Worm (Caenorhabditis elegans) whole organism, young adult: ENCODE data around the gene Y110A2AL.5.

Experiments
- C06A6.2 ChIP-seq: fragments of 200-800 bp; sonication (Bioruptor generic); conservative IDR thresholded peaks from 2 replicates; pipeline ENCODE4 v1.3.6; 2022; ENCODE audit warnings: missing genetic modification characterization, missing compliant biosample characterization
- C17E4.6 ChIP-seq: fragments of 200-800 bp; sonication (Bioruptor generic); IDR thresholded peaks from 2 replicates; pipeline ENCODE4 v1.3.6; 2022; ENCODE audit warnings: missing genetic modification reagents, missing genetic modification characterization, missing compliant biosample characterization
- F33H1.4 ChIP-seq: fragments of 200-800 bp; sonication (Bioruptor generic); IDR thresholded peaks from 2 replicates; pipeline ENCODE4 v1.3.6; 2022; ENCODE audit warnings: missing genetic modification reagents, missing genetic modification characterization, missing compliant biosample characterization
- F52B5.7 ChIP-seq: sonication (generic microtip); optimal IDR thresholded peaks from 2 replicates; lab custom pipeline; 2016; ENCODE audit warnings: mild to moderate bottlenecking, missing genetic modification characterization, missing compliant biosample characterization
- K11D2.4 ChIP-seq: fragments of 200-800 bp; sonication (Bioruptor generic); IDR thresholded peaks from 2 replicates; pipeline ENCODE4 v1.3.6; 2022; ENCODE audit warnings: missing genetic modification reagents, missing genetic modification characterization, missing compliant biosample characterization
- K12H6.12 ChIP-seq: fragments of 200-800 bp; sonication (Bioruptor generic); optimal IDR thresholded peaks from 2 replicates; lab custom pipeline; 2018; ENCODE audit warnings: mild to moderate bottlenecking, missing genetic modification characterization, missing compliant biosample characterization
- Y53F4B.3 ChIP-seq: fragments of 200-800 bp; sonication (Bioruptor generic); IDR thresholded peaks from 2 replicates; pipeline ENCODE4 v1.3.6; 2022; ENCODE audit warnings: missing genetic modification reagents, missing genetic modification characterization, missing compliant biosample characterization
- Y79H2A.3 ChIP-seq: fragments of 200-800 bp; sonication (Bioruptor generic); conservative IDR thresholded peaks from 2 replicates; pipeline ENCODE4 v1.3.6; 2022; ENCODE audit warnings: missing genetic modification reagents, missing genetic modification characterization, missing compliant biosample characterization
- ZK185.1 ChIP-seq: sonication (generic microtip); optimal IDR thresholded peaks from 2 replicates; lab custom pipeline; 2016; ENCODE audit warnings: mild to moderate bottlenecking, missing genetic modification characterization, missing compliant biosample characterization; ENCODE audit not compliant: poor library complexity, severe bottlenecking
- ama-1 ChIP-seq, 3 experiments: fragments of 150-350 bp in 1 of 3; sonication (generic microtip) in 2 of 3; optimal IDR thresholded peaks; 2 replicates each; lab custom pipeline; 2014 to 2018; ENCODE audit warnings: missing biosample characterization in 2 of 3, missing genetic modification characterization in 2 of 3, missing genetic modification reagents in 2 of 3
- aptf-3 ChIP-seq: fragments of 200-800 bp; sonication (Bioruptor generic); IDR thresholded peaks from 2 replicates; pipeline ENCODE4 v1.3.6; 2022; ENCODE audit warnings: missing genetic modification characterization, missing compliant biosample characterization
- attf-6 ChIP-seq: fragments of 200-800 bp; sonication (Bioruptor generic); IDR thresholded peaks from 2 replicates; pipeline ENCODE4 v1.3.6; 2022; ENCODE audit warnings: missing genetic modification reagents, missing genetic modification characterization, missing compliant biosample characterization
- cebp-1 ChIP-seq, 2 experiments: fragments of 200-800 bp in 1 of 2; sonication (Bioruptor generic) in 1 of 2; sonication (generic microtip) in 1 of 2; IDR thresholded peaks in 1 of 2; optimal IDR thresholded peaks in 1 of 2; 2 replicates each; pipeline versions ENCODE4 v1.3.6 to Lab custom; 2017 to 2022; ENCODE audit warnings: missing compliant biosample characterization in 2 of 2, missing genetic modification characterization in 2 of 2, mild to moderate bottlenecking in 1 of 2, missing genetic modification reagents in 1 of 2, moderate library complexity in 1 of 2
- ceh-27 ChIP-seq: fragments of 200-800 bp; sonication (Bioruptor generic); optimal IDR thresholded peaks from 2 replicates; lab custom pipeline; 2018; ENCODE audit warnings: mild to moderate bottlenecking, missing genetic modification characterization, moderate library complexity, missing compliant biosample characterization
- ceh-40 ChIP-seq: fragments of 200-800 bp; sonication (Bioruptor generic); IDR thresholded peaks from 2 replicates; pipeline ENCODE4 v1.3.6; 2022; ENCODE audit warnings: missing genetic modification characterization, missing compliant biosample characterization
- chd-7 ChIP-seq: sonication (generic microtip); optimal IDR thresholded peaks from 2 replicates; lab custom pipeline; 2016; ENCODE audit warnings: mild to moderate bottlenecking, missing genetic modification characterization, moderate library complexity, missing compliant biosample characterization
- die-1 ChIP-seq: sonication (generic microtip); optimal IDR thresholded peaks from 2 replicates; lab custom pipeline; 2016; ENCODE audit warnings: missing genotype, mild to moderate bottlenecking, missing genetic modification characterization, missing compliant biosample characterization
- egl-18 ChIP-seq: fragments of 200-800 bp; sonication (Bioruptor generic); IDR thresholded peaks from 2 replicates; pipeline ENCODE4 v1.3.6; 2022; ENCODE audit warnings: missing genetic modification reagents, missing genetic modification characterization, missing compliant biosample characterization
- hmg-20 ChIP-seq: fragments of 200-800 bp; sonication (Bioruptor generic); IDR thresholded peaks from 2 replicates; pipeline ENCODE4 v1.3.6; 2022; ENCODE audit warnings: missing genetic modification reagents, missing genetic modification characterization, missing compliant biosample characterization
- lin-26 ChIP-seq: fragments of 200-800 bp; sonication (Bioruptor generic); IDR thresholded peaks from 2 replicates; pipeline ENCODE4 v1.3.6; 2022; ENCODE audit warnings: missing genetic modification reagents, missing genetic modification characterization, missing compliant biosample characterization
- lin-54 ChIP-seq: fragments of 200-800 bp; sonication (Bioruptor generic); optimal IDR thresholded peaks from 2 replicates; lab custom pipeline; 2018; ENCODE audit warnings: mild to moderate bottlenecking, missing genetic modification characterization, missing compliant biosample characterization
- lsy-27 ChIP-seq: sonication (generic microtip); optimal IDR thresholded peaks from 2 replicates; lab custom pipeline; 2017; ENCODE audit warnings: missing genetic modification characterization, mild to moderate bottlenecking, missing compliant biosample characterization, antibody characterized with exemption, missing genotype, borderline replicate concordance; ENCODE audit not compliant: insufficient read depth
- madf-10 ChIP-seq: sonication (generic microtip); optimal IDR thresholded peaks from 2 replicates; lab custom pipeline; 2016; ENCODE audit warnings: mild to moderate bottlenecking, missing genetic modification characterization, missing compliant biosample characterization
- madf-8 ChIP-seq: fragments of 200-800 bp; sonication (Bioruptor generic); conservative IDR thresholded peaks from 2 replicates; pipeline ENCODE4 v1.3.6; 2022; ENCODE audit warnings: missing genetic modification reagents, missing genetic modification characterization, missing compliant biosample characterization
- mxl-1 ChIP-seq: sonication (generic microtip); optimal IDR thresholded peaks from 2 replicates; lab custom pipeline; 2016; ENCODE audit warnings: missing genetic modification characterization, missing compliant biosample characterization
- nfya-1 ChIP-seq: sonication (generic microtip); optimal IDR thresholded peaks from 2 replicates; lab custom pipeline; 2017; ENCODE audit warnings: antibody characterized with exemption, missing compliant biosample characterization, missing genetic modification characterization, borderline replicate concordance; ENCODE audit not compliant: insufficient read depth
- nhr-120 ChIP-seq: fragments of 200-800 bp; sonication (Bioruptor generic); IDR thresholded peaks from 2 replicates; pipeline ENCODE4 v1.3.6; 2022; ENCODE audit warnings: missing genetic modification characterization, missing compliant biosample characterization
- nhr-90 ChIP-seq: sonication (generic microtip); optimal IDR thresholded peaks from 2 replicates; lab custom pipeline; 2016; ENCODE audit warnings: missing genotype, mild to moderate bottlenecking, missing genetic modification characterization, missing compliant biosample characterization
- pha-4 ChIP-seq: fragments of 150-350 bp; sonication (generic microtip); optimal IDR thresholded peaks from 2 replicates; lab custom pipeline; 2014; ENCODE audit warnings: missing biosample characterization, missing genetic modification reagents, missing genetic modification characterization
- rcor-1 ChIP-seq: fragments of 200-800 bp; sonication (Bioruptor generic); IDR thresholded peaks from 2 replicates; pipeline ENCODE4 v1.3.6; 2022; ENCODE audit warnings: missing genetic modification reagents, missing genetic modification characterization, missing compliant biosample characterization
- sea-2 ChIP-seq: fragments of 200-800 bp; sonication (Bioruptor generic); IDR thresholded peaks from 2 replicates; pipeline ENCODE4 v1.3.6; 2022; ENCODE audit warnings: missing genetic modification characterization, missing compliant biosample characterization
- snpc-1.1 ChIP-seq: sonication (generic microtip); optimal IDR thresholded peaks from 2 replicates; lab custom pipeline; 2017; ENCODE audit warnings: missing genetic modification characterization, mild to moderate bottlenecking, missing compliant biosample characterization, antibody characterized with exemption, moderate library complexity, missing genotype, missing genetic modification reagents; ENCODE audit not compliant: insufficient read depth
- snpc-4 ChIP-seq, 5 experiments: fragments of 150-350 bp in 1 of 5; sonication (generic microtip) in 4 of 5; optimal IDR thresholded peaks; 2 replicates each; lab custom pipeline; 2014 to 2018; ENCODE audit warnings: missing genetic modification characterization in 5 of 5, missing biosample characterization in 3 of 5, antibody characterized with exemption in 2 of 5, mild to moderate bottlenecking in 2 of 5, missing compliant biosample characterization in 2 of 5, missing genotype in 2 of 5, moderate library complexity in 2 of 5, missing genetic modification reagents in 1 of 5
- tlf-1 ChIP-seq: fragments of 200-800 bp; sonication (Bioruptor generic); optimal IDR thresholded peaks from 2 replicates; lab custom pipeline; 2018; ENCODE audit warnings: mild to moderate bottlenecking, missing genetic modification characterization, missing compliant biosample characterization
- unc-130 ChIP-seq: sonication (generic microtip); optimal IDR thresholded peaks from 2 replicates; lab custom pipeline; 2016; ENCODE audit warnings: missing genetic modification reagents, missing genetic modification characterization, missing compliant biosample characterization

The Y110A2AL.5 gene

ce11 chrII:2866541-2867124 lies 2.3 kb downstream of the Y110A2AL.5 start, which contains the start of the genes Y110A2AL.9 and Y110A2AL.3:
Gene Y110A2AL.9, minus strand, starts transcription at chrII:2866641.
Gene Y110A2AL.3, plus strand, starts transcription at chrII:2867074.
- TF ChIP-seq lin-26 (GFP tag; lab: Robert Waterston, UW) = no peak
- TF ChIP-seq K12H6.12 (tag; lab: Kevin White, UChicago) = no peak
- TF ChIP-seq chd-7 (tag; lab: Kevin White, UChicago) = no peak
- TF ChIP-seq C06A6.2 = no peak
- no peak for TF ChIP-seq die-1 (tag; lab: Kevin White, UChicago)
- TF ChIP-seq attf-6 = no peak
- no peak for TF ChIP-seq nhr-90 (tag; lab: Kevin White, UChicago)
- no peak for TF ChIP-seq madf-8 (GFP tag; lab: Robert Waterston, UW)
- TF ChIP-seq hmg-20 (GFP tag; lab: Robert Waterston, UW) = no peak
- no peak for TF ChIP-seq ceh-40 (GFP tag; lab: Robert Waterston, UW)
- no peak for TF ChIP-seq pha-4
- TF ChIP-seq F52B5.7 (tag; lab: Kevin White, UChicago) = no peak
- no peak for TF ChIP-seq lin-54 (GFP tag; lab: Kevin White, UChicago)

- TF ChIP-seq aptf-3 = no peak
- no peak for TF ChIP-seq ZK185.1 (tag; lab: Kevin White, UChicago)
- no peak for TF ChIP-seq lin-54 (GFP tag; lab: Kevin White, UChicago)
- no peak for TF ChIP-seq Y53F4B.3 (GFP tag; lab: Robert Waterston, UW)
- TF ChIP-seq Y79H2A.3 (GFP tag; lab: Robert Waterston, UW) = no peak
- no peak for TF ChIP-seq sea-2 (GFP tag; lab: Robert Waterston, UW)
- TF ChIP-seq egl-18 (GFP tag; lab: Robert Waterston, UW) = no peak
- TF ChIP-seq tlf-1 = no peak
- TF ChIP-seq lsy-27 (tag; lab: Kevin White, UChicago) = no peak
- TF ChIP-seq unc-130 = no peak
- TF ChIP-seq cebp-1 (GFP tag; IDR thresholded peaks at IDR 0.05; lab: Robert Waterston, UW) = no peak
- no peak for TF ChIP-seq cebp-1 (tag; optimal IDR thresholded peaks at IDR 0.05; lab: Kevin White, UChicago)
- no peak for TF ChIP-seq K11D2.4 (GFP tag; lab: Robert Waterston, UW)
- no peak for TF ChIP-seq rcor-1
- no peak for TF ChIP-seq nhr-90 (tag; lab: Kevin White, UChicago)
These were observed 3.4 kb downstream of the Y110A2AL.5 start, which contains the start of gene Y110A2AL.2 for ce11 chrII:2867701-2868100. Gene Y110A2AL.2, plus strand, starts transcription at chrII:2868001.

- no peak for TF ChIP-seq ceh-40 (GFP tag; lab: Robert Waterston, UW)
- TF ChIP-seq ceh-27 (GFP tag; lab: Kevin White, UChicago) = no peak
- TF ChIP-seq die-1 (tag; lab: Kevin White, UChicago) = no peak
- TF ChIP-seq madf-10 (tag; lab: Kevin White, UChicago) = no peak
- TF ChIP-seq, all 124 proteins: peak for 0
These were observed 7.5 kb downstream of the Y110A2AL.5 start, which contains the start of gene Y110A2AL.10 for ce11 chrII:2871816-2872215. Gene Y110A2AL.10, minus strand, starts transcription at chrII:2871916.

ce11 chrII:2874801-2875200 lies 10.5 kb downstream of the Y110A2AL.5 start, which contains the start of gene Y110A2AL.1:
Gene Y110A2AL.1, plus strand, starts transcription at chrII:2875101.
- TF ChIP-seq F33H1.4 (GFP tag; lab: Robert Waterston, UW) (no peak), mxl-1 (no peak), nhr-120 (no peak), ama-1 (optimal IDR thresholded peaks at IDR 0.05; lab: Kevin White, UChicago) (no peak), ama-1 (GFP tag; optimal IDR thresholded peaks at IDR 0.05; lab: Kevin White, UChicago) (no peak), snpc-4 (GFP tag; optimal IDR thresholded peaks at IDR 0.05; lab: Kevin White, UChicago) (no peak), snpc-4 (tag; optimal IDR thresholded peaks at IDR 0.05; lab: Kevin White, UChicago) (no peak), nfya-1 (tag; lab: Kevin White, UChicago) (no peak), snpc-1.1 (tag; lab: Kevin White, UChicago) (no peak), C17E4.6 (GFP tag; lab: Robert Waterston, UW) (no peak)
